Worm (Caenorhabditis elegans): ENCODE results near the gene mai-1.

The mai-1 gene

ce11 chrX:3159542-3159941, 43.2 kb upstream of the mai-1 start, which contains the start of gene gcc-1 (continued):
- peak; percentile 90 for TF ChIP-seq grh-1 (GFP tag; IDR thresholded peaks at IDR 0.05)
- peak; percentile 62 for TF ChIP-seq nhr-47 (tag; optimal IDR thresholded peaks at IDR 0.05)
- TF ChIP-seq lsy-2 (tag; optimal IDR thresholded peaks at IDR 0.05), result peak; percentile 5 to 59
- TF ChIP-seq irx-1 (tag; optimal IDR thresholded peaks at IDR 0.05), result peak; percentile 3
- TF ChIP-seq nhr-90 (tag; optimal IDR thresholded peaks at IDR 0.05; ENCODE audit: poor library complexity), result peak; percentile 55
- TF ChIP-seq efl-1 (optimal IDR thresholded peaks at IDR 0.05), result peak; percentile 20 to 31
- TF ChIP-seq efl-1 (GFP tag; optimal IDR thresholded peaks at IDR 0.05 in 1 of 2), result peak; percentile 16 to 34
- TF ChIP-seq nhr-20 (tag; optimal IDR thresholded peaks at IDR 0.05), result peak; percentile 59

DNA sequence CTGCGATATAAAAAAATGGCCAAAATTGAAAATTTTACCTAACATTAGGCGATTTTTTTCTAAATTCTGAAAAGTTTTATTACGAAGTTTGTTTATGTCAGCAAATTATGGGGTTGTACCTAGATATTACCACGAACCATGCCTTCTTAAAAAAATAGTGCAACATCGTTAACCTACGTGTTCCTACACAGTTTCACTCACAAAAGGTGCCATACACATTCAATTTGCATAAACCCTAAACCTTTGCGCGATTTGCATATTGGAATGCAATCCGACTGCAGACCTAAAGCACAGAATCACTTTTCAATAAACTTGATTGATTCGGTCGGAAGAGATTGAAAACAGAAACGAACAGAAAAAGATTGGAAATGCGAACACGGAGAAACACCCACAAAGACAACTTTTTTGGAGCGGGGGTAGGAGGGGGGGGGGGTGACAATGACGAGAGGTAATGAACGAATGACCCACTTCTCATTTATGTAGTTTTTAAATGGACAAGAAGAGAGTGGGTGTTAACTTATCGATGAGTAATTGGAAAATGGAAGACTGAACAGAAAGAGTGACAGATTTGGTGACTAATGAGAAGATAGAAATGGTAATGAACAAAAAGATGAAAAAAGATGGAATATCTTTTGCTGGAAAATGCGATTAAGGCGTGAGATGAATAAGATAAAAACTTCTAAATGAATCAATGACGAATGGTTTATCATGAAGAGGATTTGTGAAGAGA, 39.8 kb upstream of the mai-1 start:
- TF ChIP-seq mep-1 (tag; optimal IDR thresholded peaks at IDR 0.05) (peak; percentile 37), nhr-11 (tag; optimal IDR thresholded peaks at IDR 0.05) (no peak), blmp-1 (tag; optimal IDR thresholded peaks at IDR 0.05) (peak; percentile 17), nhr-85 (tag) (peak; percentile 62), lin-15B (tag; optimal IDR thresholded peaks at IDR 0.05) (no peak)

DNA sequence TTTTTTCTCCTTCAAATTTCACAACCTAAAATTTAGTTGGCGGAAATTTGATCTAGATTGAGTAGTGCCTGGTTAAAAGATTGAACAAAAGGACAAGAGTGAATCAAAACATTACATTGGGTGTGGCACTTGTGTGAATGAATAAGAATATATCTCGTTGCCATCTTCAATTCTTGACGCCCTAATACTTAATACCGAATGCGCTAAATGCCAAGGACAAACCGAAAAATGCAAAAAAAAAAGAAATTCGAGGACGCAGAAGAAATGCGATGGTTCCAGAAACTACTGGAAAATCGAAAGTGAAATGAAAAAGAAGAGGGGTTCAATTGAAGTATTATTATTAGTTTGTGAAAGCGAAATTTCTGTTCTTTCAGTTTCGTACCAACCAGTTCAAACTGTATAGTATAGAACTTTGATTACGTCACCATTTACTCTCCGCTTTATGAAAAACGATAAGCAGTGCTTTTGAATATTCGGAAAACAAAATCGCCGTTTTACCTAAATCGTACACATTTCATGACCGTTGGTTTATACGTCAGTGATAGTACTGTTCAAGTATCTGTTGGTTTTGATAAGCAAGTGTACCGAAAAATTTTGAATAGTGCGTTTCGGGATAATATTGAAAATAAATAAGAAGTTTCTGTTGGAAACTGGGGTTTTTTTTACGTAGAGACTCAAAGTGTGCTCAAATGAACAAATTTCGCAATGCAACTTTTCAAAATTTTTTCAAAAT, 38.9 kb upstream of the mai-1 start:
- TF ChIP-seq elt-2 (tag; optimal IDR thresholded peaks at IDR 0.05) (peak; percentile 10), tbx-2 (tag; optimal IDR thresholded peaks at IDR 0.05) (no peak), lin-14 (GFP tag; optimal IDR thresholded peaks at IDR 0.05) (peak; percentile 71), snu-23 (GFP tag; optimal IDR thresholded peaks at IDR 0.05) (peak; percentile 23), blmp-1 (tag; optimal IDR thresholded peaks at IDR 0.05) (peak; percentile 65), mep-1 (tag; optimal IDR thresholded peaks at IDR 0.05) (peak; percentile 67), nhr-47 (tag; optimal IDR thresholded peaks at IDR 0.05) (no peak), nhr-85 (tag) (peak; percentile 88)

- TF ChIP-seq unc-30 (tag; optimal IDR thresholded peaks at IDR 0.05) (no peak), elt-2 (tag; optimal IDR thresholded peaks at IDR 0.05) (peak; percentile 48), isw-1 (GFP tag; IDR thresholded peaks at IDR 0.05) (no peak)
Observed at ce11 chrX:3154562-3154961, 38.2 kb upstream of the mai-1 start.

DNA sequence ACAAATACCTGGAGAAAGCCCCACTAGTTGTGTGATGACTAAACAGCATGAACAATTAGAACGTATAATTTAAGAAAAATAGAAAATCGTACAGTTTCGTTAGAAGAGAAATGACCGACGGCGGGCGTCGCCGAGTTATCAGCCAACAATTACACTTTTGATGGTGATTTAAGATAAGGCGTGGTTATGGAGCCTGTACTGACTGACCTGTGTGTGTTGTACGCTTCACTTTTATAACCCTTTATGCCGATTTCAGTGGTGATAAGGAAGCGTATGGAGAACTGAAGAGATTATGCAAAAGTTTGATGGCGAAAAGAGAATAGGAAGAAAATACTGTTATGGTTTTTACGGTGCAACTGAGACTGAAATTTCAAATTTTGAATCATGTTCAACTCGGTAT, 36.7 kb upstream of the mai-1 start:
- TF ChIP-seq sox-4 (tag; optimal IDR thresholded peaks at IDR 0.05) (no peak), nhr-71 (tag; optimal IDR thresholded peaks at IDR 0.05) (peak; percentile 42), fkh-8 (tag; optimal IDR thresholded peaks at IDR 0.05) (no peak), nhr-19 (GFP tag; conservative IDR thresholded peaks at IDR 0.05) (no peak), tbx-2 (tag; optimal IDR thresholded peaks at IDR 0.05) (no peak), pqm-1 (tag; optimal IDR thresholded peaks at IDR 0.05) (peak; percentile 12), nhr-20 (tag; optimal IDR thresholded peaks at IDR 0.05) (peak; percentile 25), unc-86 (tag; optimal IDR thresholded peaks at IDR 0.05) (no peak), lin-35 (GFP tag; optimal IDR thresholded peaks at IDR 0.05) (peak in 1 of 2 experiments; percentile 36), jun-1 (tag; optimal IDR thresholded peaks at IDR 0.05) (peak; percentile 29), nhr-12 (tag; optimal IDR thresholded peaks at IDR 0.05) (no peak), elt-2 (tag; optimal IDR thresholded peaks at IDR 0.05) (peak; percentile 96), fkh-10 (GFP tag; optimal IDR thresholded peaks at IDR 0.05) (no peak), alr-1 (tag; optimal IDR thresholded peaks at IDR 0.05; ENCODE audit: borderline replicate concordance) (no peak), efl-1 (optimal IDR thresholded peaks at IDR 0.05) (no peak), efl-1 (GFP tag; optimal IDR thresholded peaks at IDR 0.05 in 1 of 2) (peak in 1 of 2 experiments; percentile 49), lin-14 (GFP tag; optimal IDR thresholded peaks at IDR 0.05) (peak; percentile 21), hpl-2 (GFP tag; optimal IDR thresholded peaks at IDR 0.05) (no peak)
